Fruit fly (Drosophila melanogaster) S2 (cell line): ENCODE results near the gene hng3.

Source experiments
- CG8478 ChIP-seq: fragments of >200 bp; optimal IDR thresholded peaks from 2 replicates; lab custom pipeline; 2018
- CTCF ChIP-seq, 2 experiments: fragments of >200 bp; optimal IDR thresholded peaks; 2 replicates each; lab custom pipeline; 2018

DNA sequence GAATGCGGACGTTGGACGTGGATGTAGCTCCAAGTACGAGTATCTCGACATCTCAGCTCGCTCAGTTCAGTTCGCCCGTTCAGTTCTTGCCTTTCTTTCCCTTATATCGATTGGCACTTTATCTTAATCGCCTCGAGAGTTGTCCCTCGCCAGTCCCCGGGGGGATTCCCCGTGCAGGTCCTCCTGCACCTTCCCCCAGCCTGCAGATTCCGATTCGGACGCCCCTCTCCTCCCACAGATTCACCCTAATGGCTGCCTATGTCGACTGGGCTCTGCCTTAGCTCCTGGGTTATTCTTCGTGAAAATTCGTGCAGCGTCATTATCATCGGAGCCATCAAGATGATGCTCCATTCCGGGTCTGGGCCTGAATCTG lies 58.2 kb downstream of the hng3 start:
- TF ChIP-seq CG8478 (lab: Kevin White, UChicago) (no peak), CTCF (optimal IDR thresholded peaks at IDR 0.05; lab: Kevin White, UChicago) (no peak)
